Fruit fly (Drosophila melanogaster) whole organism, wandering third instar larva: Measurements from ENCODE around the gene RpS28-like.

Source experiments
- Abd-B ChIP-seq: fragments of >200 bp; optimal IDR thresholded peaks from 2 replicates; lab custom pipeline; 2017; ENCODE audit warnings: missing biosample characterization, missing genetic modification characterization
- CG32264 ChIP-seq: fragments of 200-800 bp; sonication (Bioruptor generic); optimal IDR thresholded peaks from 2 replicates; lab custom pipeline; 2016; ENCODE audit warnings: missing biosample characterization, missing genetic modification characterization
- CG9705 ChIP-seq: fragments of 200-800 bp; sonication (Bioruptor generic); optimal IDR thresholded peaks from 2 replicates; lab custom pipeline; 2018; ENCODE audit warnings: missing biosample characterization, mild to moderate bottlenecking, missing genetic modification characterization
- CrebA ChIP-seq: fragments of 200-800 bp; sonication (Bioruptor generic); optimal IDR thresholded peaks from 2 replicates; lab custom pipeline; 2016; ENCODE audit warnings: missing biosample characterization, mild to moderate bottlenecking, missing genetic modification characterization, borderline replicate concordance
- Dfd ChIP-seq: fragments of >200 bp; optimal IDR thresholded peaks from 2 replicates; lab custom pipeline; 2017; ENCODE audit warnings: missing biosample characterization, missing genetic modification characterization
- Dif ChIP-seq: fragments of 200-275, 200-300 bp; sonication (Bioruptor generic); optimal IDR thresholded peaks from 2 replicates; lab custom pipeline; 2018; ENCODE audit warnings: missing biosample characterization, missing genetic modification characterization; ENCODE audit not compliant: partially characterized antibody
- GATAd ChIP-seq: sonication (Bioruptor generic); optimal IDR thresholded peaks from 2 replicates; lab custom pipeline; 2016; ENCODE audit warnings: missing biosample characterization, missing genetic modification characterization
- HLH106 ChIP-seq: fragments of 200-800 bp; optimal IDR thresholded peaks from 3 replicates; lab custom pipeline; 2019; ENCODE audit warnings: missing biosample characterization, mild to moderate bottlenecking, missing genetic modification characterization, moderate library complexity
- Hnf4 ChIP-seq: fragments of 200-800 bp; sonication (Bioruptor generic); optimal IDR thresholded peaks from 2 replicates; lab custom pipeline; 2016; ENCODE audit warnings: missing biosample characterization, mild to moderate bottlenecking, missing genetic modification characterization
- Hr78 ChIP-seq: fragments of >200 bp; optimal IDR thresholded peaks from 2 replicates; lab custom pipeline; 2017; ENCODE audit warnings: missing biosample characterization, missing genetic modification characterization
- Hr83 ChIP-seq: fragments of 200-300 bp; sonication (Bioruptor generic); optimal IDR thresholded peaks from 2 replicates; lab custom pipeline; 2016; ENCODE audit warnings: missing biosample characterization, mild to moderate bottlenecking, missing genetic modification characterization, moderate library complexity; ENCODE audit not compliant: poor library complexity, severe bottlenecking
- Jra ChIP-seq: sonication (Bioruptor generic); optimal IDR thresholded peaks from 2 replicates; lab custom pipeline; 2016; ENCODE audit warnings: missing biosample characterization, missing genetic modification characterization
- Mio ChIP-seq: sonication (Bioruptor generic); optimal IDR thresholded peaks from 2 replicates; lab custom pipeline; 2016; ENCODE audit warnings: missing biosample characterization, missing genetic modification characterization
- Myc ChIP-seq: fragments of >200 bp; optimal IDR thresholded peaks from 2 replicates; lab custom pipeline; 2017
- N ChIP-seq: fragments of >200 bp; optimal IDR thresholded peaks from 2 replicates; lab custom pipeline; 2018; ENCODE audit warnings: missing biosample characterization, missing external identifiers, missing genetic modification characterization
- OdsH ChIP-seq: fragments of 200-800 bp; sonication (Bioruptor generic); optimal IDR thresholded peaks from 2 replicates; lab custom pipeline; 2016; ENCODE audit warnings: missing biosample characterization, mild to moderate bottlenecking, missing genetic modification characterization
- Rel ChIP-seq, 2 experiments: fragments of 200-800 bp; sonication (Bioruptor generic) in 1 of 2; optimal IDR thresholded peaks; 2 replicates in 1 of 2; 3 replicates in 1 of 2; lab custom pipeline; 2016 to 2019; ENCODE audit warnings: mild to moderate bottlenecking in 2 of 2, missing biosample characterization in 2 of 2, missing genetic modification characterization in 2 of 2, moderate library complexity in 1 of 2
- Sp1 ChIP-seq: fragments of 200-800 bp; sonication (Bioruptor generic); optimal IDR thresholded peaks from 3 replicates; lab custom pipeline; 2019; ENCODE audit warnings: missing biosample characterization, mild to moderate bottlenecking, missing genetic modification characterization, moderate library complexity
- Vsx2 ChIP-seq: fragments of 200-300, 225-300 bp; sonication (Bioruptor generic); optimal IDR thresholded peaks from 2 replicates; lab custom pipeline; 2018; ENCODE audit warnings: missing biosample characterization, missing genetic modification characterization; ENCODE audit not compliant: partially characterized antibody
- br ChIP-seq: fragments of 200-800 bp; sonication (Bioruptor generic); optimal IDR thresholded peaks from 2 replicates; lab custom pipeline; 2016; ENCODE audit warnings: missing biosample characterization, missing genetic modification characterization
- brk ChIP-seq: fragments of 200-800 bp; sonication (Bioruptor generic); optimal IDR thresholded peaks from 2 replicates; lab custom pipeline; 2016; ENCODE audit warnings: missing biosample characterization, mild to moderate bottlenecking, missing genetic modification characterization
- dl ChIP-seq, 2 experiments: fragments of 175-275, 200-275 bp in 1 of 2; fragments of 200-275 bp in 1 of 2; sonication (Bioruptor generic); optimal IDR thresholded peaks; lab custom pipeline; 2018; ENCODE audit warnings: mild to moderate bottlenecking in 2 of 2, missing biosample characterization in 2 of 2, missing genetic modification characterization in 2 of 2, moderate library complexity in 2 of 2; ENCODE audit not compliant: partially characterized antibody in 2 of 2, insufficient read depth in 1 of 2
- dmrt93B ChIP-seq: fragments of 200-800 bp; sonication (Bioruptor generic); optimal IDR thresholded peaks from 2 replicates; lab custom pipeline; 2018; ENCODE audit warnings: missing biosample characterization, mild to moderate bottlenecking, missing genetic modification characterization
- dsf ChIP-seq: sonication (Bioruptor generic); optimal IDR thresholded peaks from 2 replicates; lab custom pipeline; 2016; ENCODE audit warnings: missing biosample characterization, missing genetic modification characterization, borderline replicate concordance
- ey ChIP-seq: fragments of 200-800 bp; sonication (Bioruptor generic); optimal IDR thresholded peaks from 2 replicates; lab custom pipeline; 2016; ENCODE audit warnings: missing biosample characterization, missing genetic modification characterization
- foxo ChIP-seq, 2 experiments: fragments of 200-800 bp; sonication (Bioruptor generic); optimal IDR thresholded peaks; 2 replicates in 1 of 2; 3 replicates in 1 of 2; lab custom pipeline; 2016 to 2017; ENCODE audit warnings: missing biosample characterization in 2 of 2, missing genetic modification characterization in 2 of 2
- fru ChIP-seq: fragments of 200-800 bp; sonication (Bioruptor generic); optimal IDR thresholded peaks from 3 replicates; lab custom pipeline; 2016; ENCODE audit warnings: missing biosample characterization, mild to moderate bottlenecking, missing genetic modification characterization
- h ChIP-seq: fragments of 200-800 bp; sonication (Bioruptor generic); optimal IDR thresholded peaks from 3 replicates; lab custom pipeline; 2016; ENCODE audit warnings: missing biosample characterization, mild to moderate bottlenecking, missing genetic modification characterization
- jim ChIP-seq: fragments of 175-275, 200-325 bp; sonication (Bioruptor generic); optimal IDR thresholded peaks from 2 replicates; lab custom pipeline; 2016; ENCODE audit warnings: missing biosample characterization, mild to moderate bottlenecking, missing genetic modification characterization
- lola ChIP-seq: fragments of >200 bp; optimal IDR thresholded peaks from 2 replicates; lab custom pipeline; 2017; ENCODE audit warnings: missing biosample characterization, missing genetic modification characterization
- pan ChIP-seq: fragments of >200 bp; optimal IDR thresholded peaks from 2 replicates; lab custom pipeline; 2017
- psq ChIP-seq: fragments of 200-800 bp; sonication (Bioruptor generic); optimal IDR thresholded peaks from 3 replicates; lab custom pipeline; 2017; ENCODE audit warnings: missing biosample characterization, mild to moderate bottlenecking, missing genetic modification characterization, moderate library complexity
- rgr ChIP-seq: fragments of 200-800 bp; sonication (Bioruptor generic); optimal IDR thresholded peaks from 3 replicates; lab custom pipeline; 2016; ENCODE audit warnings: missing biosample characterization, mild to moderate bottlenecking, missing genetic modification characterization
- sage ChIP-seq: fragments of 200-800 bp; sonication (Bioruptor generic); optimal IDR thresholded peaks from 2 replicates; lab custom pipeline; 2016; ENCODE audit warnings: missing biosample characterization, mild to moderate bottlenecking, missing genetic modification characterization
- sv ChIP-seq: fragments of 200-800 bp; sonication (Bioruptor generic); optimal IDR thresholded peaks from 3 replicates; lab custom pipeline; 2016; ENCODE audit warnings: missing biosample characterization, missing genetic modification characterization
- tai ChIP-seq: sonication (Bioruptor generic); optimal IDR thresholded peaks from 2 replicates; lab custom pipeline; 2016; ENCODE audit warnings: missing biosample characterization, missing genetic modification characterization
- usp ChIP-seq: fragments of >200 bp; optimal IDR thresholded peaks from 2 replicates; lab custom pipeline; 2017; ENCODE audit warnings: missing biosample characterization, missing genetic modification characterization
- woc ChIP-seq: sonication (Bioruptor generic); optimal IDR thresholded peaks from 2 replicates; lab custom pipeline; 2016; ENCODE audit warnings: missing biosample characterization, mild to moderate bottlenecking, missing genetic modification characterization

The RpS28-like gene

dm6 chr2L:9446398-9446945 lies 9.9 kb downstream of the RpS28-like start:
- TF ChIP-seq CG32264 (GFP tag; lab: Kevin White, UChicago) (no peak), OdsH (GFP tag; lab: Kevin White, UChicago) (no peak), Mio (GFP tag; lab: Kevin White, UChicago) (no peak), Dfd (GFP tag; lab: Kevin White, UChicago) (no peak), psq (GFP tag; lab: Kevin White, UChicago) (no peak), foxo (GFP tag; optimal IDR thresholded peaks at IDR 0.05; lab: Kevin White, UChicago) (no peak), Myc (no peak), dsf (GFP tag; lab: Kevin White, UChicago) (no peak)

dm6 chr2L:9447816-9448215 lies 11.2 kb downstream of the RpS28-like start:
- TF ChIP-seq GATAd (GFP tag; lab: Kevin White, UChicago) = no peak
- TF ChIP-seq Mio (GFP tag; lab: Kevin White, UChicago) = no peak
- no peak for TF ChIP-seq lola (GFP tag; lab: Kevin White, UChicago)
- TF ChIP-seq foxo (GFP tag; optimal IDR thresholded peaks at IDR 0.05; lab: Kevin White, UChicago) = peak in 1 of 2 experiments; percentile 36
- TF ChIP-seq br (GFP tag; lab: Kevin White, UChicago) = peak; percentile 13
- TF ChIP-seq pan (lab: Kevin White, UChicago) = no peak
- peak; percentile 8 for TF ChIP-seq Hnf4 (GFP tag; lab: Kevin White, UChicago)
- no peak for TF ChIP-seq Vsx2 (GFP tag; lab: Kevin White, UChicago)
- TF ChIP-seq OdsH (GFP tag; lab: Kevin White, UChicago) = peak; percentile 19
- no peak for TF ChIP-seq usp (GFP tag; lab: Kevin White, UChicago)
- no peak for TF ChIP-seq dl (GFP tag; optimal IDR thresholded peaks at IDR 0.05; lab: Kevin White, UChicago; ENCODE audit: insufficient read depth in 1 of 2, partially characterized antibody in 2 of 2)
- no peak for TF ChIP-seq sage (GFP tag; lab: Kevin White, UChicago)
- TF ChIP-seq Sp1 (GFP tag; lab: Kevin White, UChicago) = peak; percentile 41
- no peak for TF ChIP-seq brk (GFP tag; lab: Kevin White, UChicago)
- no peak for TF ChIP-seq dmrt93B (GFP tag; lab: Kevin White, UChicago)
- TF ChIP-seq jim = no peak
- TF ChIP-seq Dif = no peak
- no peak for TF ChIP-seq CrebA
- TF ChIP-seq ey (GFP tag; lab: Kevin White, UChicago) = peak; percentile 39
- no peak for TF ChIP-seq Dfd (GFP tag; lab: Kevin White, UChicago)
- peak; percentile 2 for TF ChIP-seq HLH106 (tag; lab: Kevin White, UChicago)
- TF ChIP-seq psq (GFP tag; lab: Kevin White, UChicago) = peak; percentile 12
- no peak for TF ChIP-seq Rel (GFP tag; optimal IDR thresholded peaks at IDR 0.05; lab: Kevin White, UChicago)
- TF ChIP-seq Rel (tag; optimal IDR thresholded peaks at IDR 0.05; lab: Kevin White, UChicago) = no peak
- TF ChIP-seq Hr78 (GFP tag; lab: Kevin White, UChicago) = no peak
- peak; percentile 59 for TF ChIP-seq rgr (GFP tag; lab: Kevin White, UChicago)
- no peak for TF ChIP-seq Myc
- TF ChIP-seq tai = no peak
- TF ChIP-seq Abd-B (GFP tag; lab: Kevin White, UChicago) = no peak
- no peak for TF ChIP-seq CG32264 (GFP tag; lab: Kevin White, UChicago)
- TF ChIP-seq CG9705 (GFP tag; lab: Kevin White, UChicago) = no peak
- TF ChIP-seq h = peak; percentile 55
- TF ChIP-seq N (GFP tag; lab: Kevin White, UChicago) = no peak
- TF ChIP-seq Jra (GFP tag; lab: Kevin White, UChicago) = no peak
- no peak for TF ChIP-seq Hr83 (GFP tag; lab: Kevin White, UChicago)
- TF ChIP-seq fru = peak; percentile 40
- TF ChIP-seq woc (GFP tag; lab: Kevin White, UChicago) = peak; percentile 13
- TF ChIP-seq sv (GFP tag; lab: Kevin White, UChicago) = no peak
- TF ChIP-seq dsf (GFP tag; lab: Kevin White, UChicago) = no peak
